Fruit fly (Drosophila melanogaster) whole organism, embryonic: ENCODE data around the gene acj6.

ENCODE experiments used
- Abd-B ChIP-seq: fragments of 200-800 bp; sonication (Bioruptor generic); optimal IDR thresholded peaks from 2 replicates; lab custom pipeline; 2018; ENCODE audit warnings: missing biosample characterization, mild to moderate bottlenecking, missing genetic modification characterization, moderate library complexity
- BEAF-32 ChIP-seq: fragments of 200-800 bp; sonication (Bioruptor generic); optimal IDR thresholded peaks from 3 replicates; lab custom pipeline; 2017; ENCODE audit warnings: missing biosample characterization, missing genetic modification characterization, mild to moderate bottlenecking, moderate library complexity, missing genetic modification reagents
- CG10274 ChIP-seq: fragments of 200-800 bp; sonication (Bioruptor generic); optimal IDR thresholded peaks from 3 replicates; lab custom pipeline; 2017; ENCODE audit warnings: missing biosample characterization, mild to moderate bottlenecking, missing genetic modification characterization
- CG10959 ChIP-seq: fragments of 200-800 bp; sonication (Bioruptor generic); IDR thresholded peaks from 2 replicates; pipeline ENCODE4 v1.3.6; 2022; ENCODE audit warnings: missing biosample characterization, missing genetic modification characterization
- CG11696 ChIP-seq: fragments of 200-800 bp; sonication (Bioruptor generic); IDR thresholded peaks from 2 replicates; pipeline ENCODE4 v1.3.6; 2022; ENCODE audit warnings: missing biosample characterization, missing genetic modification characterization
- CG12071 ChIP-seq: fragments of 200-800 bp; sonication (Bioruptor generic); optimal IDR thresholded peaks from 3 replicates; lab custom pipeline; 2018; ENCODE audit warnings: missing biosample characterization, mild to moderate bottlenecking, missing genetic modification characterization
- CG14014 ChIP-seq: fragments of 200-800 bp; sonication (Bioruptor generic); IDR thresholded peaks from 2 replicates; pipeline ENCODE4 v1.3.6; 2022; ENCODE audit warnings: missing biosample characterization, missing genetic modification characterization
- CG14667 ChIP-seq: fragments of 200-800 bp; sonication (Bioruptor generic); IDR thresholded peaks from 2 replicates; pipeline ENCODE4 v1.3.6; 2022; ENCODE audit warnings: missing biosample characterization, missing genetic modification characterization
- CG16813 ChIP-seq: fragments of 200-800 bp; sonication (Bioruptor generic); IDR thresholded peaks from 3 replicates; pipeline ENCODE4 v1.3.6; 2022; ENCODE audit warnings: missing biosample characterization, missing genetic modification characterization; ENCODE audit not compliant: partially characterized antibody
- CG17186 ChIP-seq: fragments of 200-800 bp; sonication (Bioruptor generic); optimal IDR thresholded peaks from 3 replicates; lab custom pipeline; 2017; ENCODE audit warnings: missing biosample characterization, missing genetic modification reagents, missing genetic modification characterization
- CG17385 ChIP-seq: fragments of 200-800 bp; sonication (Bioruptor generic); optimal IDR thresholded peaks from 3 replicates; lab custom pipeline; 2018; ENCODE audit warnings: missing biosample characterization, mild to moderate bottlenecking, missing genetic modification characterization
- CG18476 ChIP-seq: fragments of 200-800 bp; sonication (Bioruptor generic); optimal IDR thresholded peaks from 2 replicates; lab custom pipeline; 2016; ENCODE audit warnings: missing biosample characterization, mild to moderate bottlenecking, missing genetic modification characterization
- CG33557 ChIP-seq: fragments of 200-800 bp; sonication (Bioruptor generic); optimal IDR thresholded peaks from 2 replicates; lab custom pipeline; 2019; ENCODE audit warnings: missing biosample characterization, mild to moderate bottlenecking, missing genetic modification characterization, moderate library complexity
- CG4404 ChIP-seq: fragments of 200-800 bp; sonication (Bioruptor generic); IDR thresholded peaks from 2 replicates; pipeline ENCODE4 v1.3.6; 2022; ENCODE audit warnings: missing biosample characterization, missing genetic modification characterization
- CG4820 ChIP-seq: fragments of 200-800 bp; sonication (Bioruptor generic); optimal IDR thresholded peaks from 3 replicates; lab custom pipeline; 2016; ENCODE audit warnings: missing biosample characterization, missing genetic modification characterization
- CG6272 ChIP-seq: fragments of 200-800 bp; sonication (Bioruptor generic); IDR thresholded peaks from 2 replicates; pipeline ENCODE4 v1.3.6; 2022; ENCODE audit warnings: missing biosample characterization, missing genetic modification characterization
- CG6791 ChIP-seq: fragments of 200-800 bp; sonication (Bioruptor generic); IDR thresholded peaks from 3 replicates; pipeline ENCODE4 v1.3.6; 2022; ENCODE audit warnings: missing biosample characterization, missing genetic modification characterization; ENCODE audit not compliant: partially characterized antibody
- CG6813 ChIP-seq: fragments of 200-800 bp; sonication (Bioruptor generic); optimal IDR thresholded peaks from 2 replicates; lab custom pipeline; 2017; ENCODE audit warnings: missing biosample characterization, missing genetic modification characterization, mild to moderate bottlenecking, moderate library complexity, missing genetic modification reagents
- CTCF ChIP-seq: fragments of 200-800 bp; sonication (Bioruptor generic); optimal IDR thresholded peaks from 2 replicates; lab custom pipeline; 2017; ENCODE audit warnings: missing biosample characterization, mild to moderate bottlenecking, missing genetic modification characterization, moderate library complexity
- Camta ChIP-seq: fragments of 200-800 bp; sonication (Bioruptor generic); optimal IDR thresholded peaks from 2 replicates; lab custom pipeline; 2016; ENCODE audit warnings: missing biosample characterization, missing genetic modification characterization
- CkIIα-i1 ChIP-seq: fragments of 200-800 bp; sonication (Bioruptor generic); IDR thresholded peaks from 2 replicates; pipeline ENCODE4 v1.3.6; 2022; ENCODE audit warnings: missing biosample characterization, missing genetic modification characterization
- D19B ChIP-seq: fragments of 200-800 bp; sonication (Bioruptor generic); optimal IDR thresholded peaks from 2 replicates; lab custom pipeline; 2017; ENCODE audit warnings: missing biosample characterization, mild to moderate bottlenecking, missing genetic modification characterization
- Dll ChIP-seq: fragments of 200-800 bp; sonication (Bioruptor generic); IDR thresholded peaks from 4 replicates; pipeline ENCODE4 v1.3.6; 2022; ENCODE audit warnings: missing biosample characterization, missing genetic modification characterization; ENCODE audit not compliant: partially characterized antibody
- Hey ChIP-seq: fragments of 200-800 bp; sonication (Bioruptor generic); optimal IDR thresholded peaks from 3 replicates; lab custom pipeline; 2018; ENCODE audit warnings: missing biosample characterization, mild to moderate bottlenecking, missing genetic modification characterization
- HmgZ ChIP-seq: fragments of 200-800 bp; sonication (Bioruptor generic); optimal IDR thresholded peaks from 2 replicates; lab custom pipeline; 2018; ENCODE audit warnings: missing biosample characterization, mild to moderate bottlenecking, missing genetic modification characterization
- MBD-R2 ChIP-seq: fragments of 200-800 bp; sonication (Bioruptor generic); IDR thresholded peaks from 2 replicates; pipeline ENCODE4 v1.3.6; 2022; ENCODE audit warnings: missing biosample characterization, missing genetic modification characterization
- NK7.1 ChIP-seq: fragments of 200-800 bp; sonication (Bioruptor generic); optimal IDR thresholded peaks from 3 replicates; lab custom pipeline; 2016; ENCODE audit warnings: missing biosample characterization, missing genetic modification characterization
- PHDP ChIP-seq: fragments of 200-800 bp; sonication (Bioruptor generic); optimal IDR thresholded peaks from 3 replicates; lab custom pipeline; 2018; ENCODE audit warnings: missing biosample characterization, mild to moderate bottlenecking, missing genetic modification characterization, moderate library complexity
- Scr ChIP-seq: fragments of 200-800 bp; sonication (Bioruptor generic); IDR thresholded peaks from 2 replicates; pipeline ENCODE4 v1.3.6; 2022; ENCODE audit warnings: missing biosample characterization, missing genetic modification characterization; ENCODE audit not compliant: partially characterized antibody
- Taf1 ChIP-seq: fragments of 200-800 bp; sonication (Bioruptor generic); IDR thresholded peaks from 2 replicates; pipeline ENCODE4 v1.3.6; 2022; ENCODE audit warnings: missing biosample characterization, missing genetic modification characterization
- Xbp1 ChIP-seq: fragments of 200-800 bp; sonication (Bioruptor generic); optimal IDR thresholded peaks from 3 replicates; lab custom pipeline; 2016; ENCODE audit warnings: missing biosample characterization, mild to moderate bottlenecking, missing genetic modification characterization
- ci ChIP-seq: fragments of 200-800 bp; sonication (Bioruptor generic); IDR thresholded peaks from 3 replicates; pipeline ENCODE4 v1.3.6; 2022; ENCODE audit warnings: missing biosample characterization, missing genetic modification characterization
- corto ChIP-seq: fragments of 200-800 bp; sonication (Bioruptor generic); optimal IDR thresholded peaks from 2 replicates; lab custom pipeline; 2016; ENCODE audit warnings: missing biosample characterization, mild to moderate bottlenecking, missing genetic modification characterization, moderate library complexity
- dmrt11E ChIP-seq: fragments of 200-800 bp; sonication (Bioruptor generic); optimal IDR thresholded peaks from 3 replicates; lab custom pipeline; 2018; ENCODE audit warnings: missing biosample characterization, mild to moderate bottlenecking, missing genetic modification characterization, moderate library complexity
- dpn ChIP-seq, 2 experiments: fragments of 200-800 bp; sonication (Bioruptor generic); optimal IDR thresholded peaks; 3 replicates each; lab custom pipeline; 2016; ENCODE audit warnings: missing biosample characterization in 2 of 2, missing genetic modification characterization in 2 of 2
- emc ChIP-seq: fragments of 200-800 bp; sonication (Bioruptor generic); optimal IDR thresholded peaks from 2 replicates; lab custom pipeline; 2016; ENCODE audit warnings: missing biosample characterization, missing genetic modification characterization
- ems ChIP-seq: fragments of 200-800 bp; sonication (Bioruptor generic); optimal IDR thresholded peaks from 3 replicates; lab custom pipeline; 2016; ENCODE audit warnings: missing biosample characterization, missing genetic modification characterization
- gro ChIP-seq: fragments of 200-800 bp; sonication (Bioruptor generic); optimal IDR thresholded peaks from 2 replicates; lab custom pipeline; 2016; ENCODE audit warnings: missing biosample characterization, missing genetic modification characterization
- inv ChIP-seq: fragments of 200-800 bp; sonication (Bioruptor generic); IDR thresholded peaks from 2 replicates; pipeline ENCODE4 v1.3.6; 2022; ENCODE audit warnings: missing biosample characterization, missing genetic modification characterization; ENCODE audit not compliant: partially characterized antibody
- ken ChIP-seq: fragments of 200-800 bp; sonication (Bioruptor generic); IDR thresholded peaks from 3 replicates; pipeline ENCODE4 v1.3.6; 2022; ENCODE audit warnings: missing biosample characterization, missing genetic modification characterization
- klu ChIP-seq: fragments of 200-800 bp; sonication (Bioruptor generic); IDR thresholded peaks from 2 replicates; pipeline ENCODE4 v1.3.6; 2022; ENCODE audit warnings: missing biosample characterization, missing genetic modification characterization
- nerfin-1 ChIP-seq: fragments of 200-800 bp; sonication (Bioruptor generic); optimal IDR thresholded peaks from 3 replicates; lab custom pipeline; 2019; ENCODE audit warnings: missing biosample characterization, mild to moderate bottlenecking, missing genetic modification characterization, moderate library complexity
- pho ChIP-seq: fragments of 200-800 bp; sonication (Bioruptor generic); optimal IDR thresholded peaks from 2 replicates; lab custom pipeline; 2016; ENCODE audit warnings: missing biosample characterization, missing genetic modification characterization
- ro ChIP-seq: fragments of 200-800 bp; sonication (Bioruptor generic); IDR thresholded peaks from 2 replicates; pipeline ENCODE4 v1.3.6; 2022; ENCODE audit warnings: missing biosample characterization, missing genetic modification characterization
- run ChIP-seq: fragments of 200-800 bp; sonication (Bioruptor generic); optimal IDR thresholded peaks from 3 replicates; lab custom pipeline; 2018; ENCODE audit warnings: missing biosample characterization, mild to moderate bottlenecking, missing genetic modification characterization
- schlank ChIP-seq: fragments of 200-800 bp; sonication (Bioruptor generic); optimal IDR thresholded peaks from 2 replicates; lab custom pipeline; 2018; ENCODE audit warnings: missing biosample characterization, mild to moderate bottlenecking, missing genetic modification characterization
- sqz ChIP-seq: fragments of 200-800 bp; sonication (Bioruptor generic); optimal IDR thresholded peaks from 3 replicates; lab custom pipeline; 2018; ENCODE audit warnings: missing biosample characterization, mild to moderate bottlenecking, missing genetic modification characterization
- sr ChIP-seq: fragments of 200-800 bp; sonication (Bioruptor generic); IDR thresholded peaks from 3 replicates; pipeline ENCODE4 v1.3.6; 2022; ENCODE audit warnings: missing biosample characterization, missing genetic modification characterization
- tup ChIP-seq: fragments of 200-800 bp; sonication (Bioruptor generic); optimal IDR thresholded peaks from 2 replicates; lab custom pipeline; 2016; ENCODE audit warnings: missing biosample characterization, mild to moderate bottlenecking, missing genetic modification characterization, moderate library complexity
- zfh2 ChIP-seq: fragments of 200-800 bp; sonication (Bioruptor generic); optimal IDR thresholded peaks from 2 replicates; lab custom pipeline; 2016; ENCODE audit warnings: missing biosample characterization, missing genetic modification characterization

The acj6 gene

dm6 chrX:15383513-15384373 lies 4.9 kb upstream of the acj6 start (continued):
- TF ChIP-seq Abd-B = peak; percentile 47
- no peak for TF ChIP-seq CTCF (GFP tag; lab: Kevin White, UChicago)
- TF ChIP-seq zfh2 (GFP tag; lab: Kevin White, UChicago) = no peak
- no peak for TF ChIP-seq CG14667
- TF ChIP-seq D19B (GFP tag; lab: Kevin White, UChicago) = no peak
- TF ChIP-seq CG33557 (GFP tag; lab: Kevin White, UChicago) = no peak
- no peak for TF ChIP-seq schlank (tag; lab: Kevin White, UChicago)
- no peak for TF ChIP-seq Camta
- TF ChIP-seq ems (GFP tag; lab: Kevin White, UChicago) = peak; percentile 13
- peak; percentile 5 for TF ChIP-seq CG12071 (GFP tag; lab: Kevin White, UChicago)
- TF ChIP-seq Dll (GFP tag; lab: Robert Waterston, UW) = no peak
- TF ChIP-seq inv (GFP tag; lab: Robert Waterston, UW) = no peak
- peak; percentile 38 for TF ChIP-seq CG6813 (GFP tag; lab: Kevin White, UChicago)
- no peak for TF ChIP-seq CG17186 (GFP tag; lab: Kevin White, UChicago)
- TF ChIP-seq dmrt11E (tag; lab: Kevin White, UChicago) = peak; percentile 32
- TF ChIP-seq Scr (GFP tag; lab: Robert Waterston, UW) = no peak
- no peak for TF ChIP-seq CG11696
- peak; percentile 59 for TF ChIP-seq CG17385 (GFP tag; lab: Kevin White, UChicago)
- peak; percentile 3 for TF ChIP-seq tup (GFP tag; lab: Kevin White, UChicago)
- TF ChIP-seq nerfin-1 (tag; lab: Kevin White, UChicago) = peak; percentile 38
- TF ChIP-seq PHDP = peak; percentile 68
- peak; percentile 92 for TF ChIP-seq sqz (GFP tag; lab: Kevin White, UChicago)
- peak; percentile 96 for TF ChIP-seq CG18476
- no peak for TF ChIP-seq CG4404 (GFP tag; lab: Robert Waterston, UW)
- TF ChIP-seq CG10274 (GFP tag; lab: Kevin White, UChicago) = no peak
- TF ChIP-seq HmgZ (tag; lab: Kevin White, UChicago) = peak; percentile 17
- TF ChIP-seq BEAF-32 (GFP tag; lab: Kevin White, UChicago) = no peak
- peak in 1 of 2 experiments; percentile 45 for TF ChIP-seq dpn (GFP tag; optimal IDR thresholded peaks at IDR 0.05; lab: Kevin White, UChicago)
- peak; percentile 47 for TF ChIP-seq CG4820 (GFP tag; lab: Kevin White, UChicago)
- no peak for TF ChIP-seq pho (GFP tag; lab: Kevin White, UChicago)
- no peak; the same call in 1 of the 2 replicates for TF ChIP-seq MBD-R2 (GFP tag; lab: Robert Waterston, UW)
- TF ChIP-seq Taf1 (GFP tag; lab: Robert Waterston, UW) = no peak
- TF ChIP-seq Xbp1 (GFP tag; lab: Kevin White, UChicago) = peak; percentile 63
- TF ChIP-seq CG6272 = no peak
- TF ChIP-seq ro = no peak
- peak; percentile 11 for TF ChIP-seq run (tag; lab: Kevin White, UChicago)
- TF ChIP-seq ken = no peak
- peak; percentile 49; the same call in 1 of the 3 replicates for TF ChIP-seq ci (GFP tag; lab: Robert Waterston, UW)
- TF ChIP-seq klu (GFP tag; lab: Robert Waterston, UW) = no peak
- no peak for TF ChIP-seq sr (GFP tag; lab: Robert Waterston, UW)
- TF ChIP-seq CG14014 (GFP tag; lab: Robert Waterston, UW) = peak; percentile 26; the same call in 1 of the 2 replicates
- no peak for TF ChIP-seq CG16813
- no peak for TF ChIP-seq NK7.1 (GFP tag; lab: Kevin White, UChicago)
- TF ChIP-seq CG10959 (GFP tag; lab: Robert Waterston, UW) = no peak
- TF ChIP-seq gro (GFP tag; lab: Kevin White, UChicago) = no peak
- no peak for TF ChIP-seq CG6791 (GFP tag; lab: Robert Waterston, UW)
- TF ChIP-seq emc = no peak
- no peak for TF ChIP-seq corto (GFP tag; lab: Kevin White, UChicago)
- TF ChIP-seq CkIIα-i1 = no peak
- TF ChIP-seq Hey = no peak
